Fruit fly (Drosophila melanogaster) whole organism, embryonic: ENCODE data around the gene ct.
"Not testable (repeated sequence)": the region's sequence is repeated elsewhere in the genome, so short reads cannot be mapped to it uniquely, and the experiment has no call there.

Experiments used
- Abd-B ChIP-seq: fragments of 200-800 bp; sonication (Bioruptor generic); optimal IDR thresholded peaks from 2 replicates; lab custom pipeline; 2018; ENCODE audit warnings: missing biosample characterization, mild to moderate bottlenecking, missing genetic modification characterization, moderate library complexity
- Adf1 ChIP-seq: fragments of 200-800 bp; sonication (Bioruptor generic); IDR thresholded peaks from 2 replicates; pipeline ENCODE4 v1.3.6; 2022; ENCODE audit warnings: missing biosample characterization, missing genetic modification characterization
- Aef1 ChIP-seq: fragments of 200-800 bp; sonication (Bioruptor generic); IDR thresholded peaks from 3 replicates; pipeline ENCODE4 v1.3.6; 2022; ENCODE audit warnings: missing biosample characterization, missing genetic modification characterization
- C15 ChIP-seq: fragments of 200-800 bp; sonication (Bioruptor generic); IDR thresholded peaks from 3 replicates; pipeline ENCODE4 v1.3.6; 2022; ENCODE audit warnings: missing biosample characterization, missing genetic modification characterization
- CG10147 ChIP-seq: fragments of 200-800 bp; sonication (Bioruptor generic); optimal IDR thresholded peaks from 2 replicates; lab custom pipeline; 2019; ENCODE audit warnings: missing biosample characterization, mild to moderate bottlenecking, missing genetic modification characterization, moderate library complexity
- CG1024 ChIP-seq: fragments of 200-800 bp; sonication (Bioruptor generic); IDR thresholded peaks from 2 replicates; pipeline ENCODE4 v1.3.6; 2022; ENCODE audit warnings: missing biosample characterization, missing genetic modification characterization
- CG10321 ChIP-seq: fragments of 200-800 bp; sonication (Bioruptor generic); IDR thresholded peaks from 2 replicates; pipeline ENCODE4 v1.3.6; 2022; ENCODE audit warnings: missing biosample characterization, missing genetic modification characterization
- CG10431 ChIP-seq: fragments of 200-800 bp; sonication (Bioruptor generic); optimal IDR thresholded peaks from 3 replicates; lab custom pipeline; 2018; ENCODE audit warnings: missing biosample characterization, mild to moderate bottlenecking, missing genetic modification characterization
- CG10959 ChIP-seq: fragments of 200-800 bp; sonication (Bioruptor generic); IDR thresholded peaks from 2 replicates; pipeline ENCODE4 v1.3.6; 2022; ENCODE audit warnings: missing biosample characterization, missing genetic modification characterization
- CG10979 ChIP-seq: fragments of 200-800 bp; sonication (Bioruptor generic); optimal IDR thresholded peaks from 2 replicates; lab custom pipeline; 2018; ENCODE audit warnings: missing biosample characterization, mild to moderate bottlenecking, missing genetic modification characterization, moderate library complexity
- CG1233 ChIP-seq: fragments of 200-800 bp; sonication (Bioruptor generic); optimal IDR thresholded peaks from 4 replicates; lab custom pipeline; 2018; ENCODE audit warnings: missing biosample characterization, mild to moderate bottlenecking, missing genetic modification characterization
- CG12659 ChIP-seq: fragments of 200-800 bp; sonication (Bioruptor generic); optimal IDR thresholded peaks from 3 replicates; lab custom pipeline; 2017; ENCODE audit warnings: mild to moderate bottlenecking, missing biosample characterization, missing genetic modification reagents, missing genetic modification characterization
- CG12769 ChIP-seq: fragments of 200-800 bp; sonication (Bioruptor generic); optimal IDR thresholded peaks from 2 replicates; lab custom pipeline; 2019; ENCODE audit warnings: missing biosample characterization, mild to moderate bottlenecking, missing genetic modification characterization, moderate library complexity
- CG13894 ChIP-seq: fragments of 200-800 bp; sonication (Bioruptor generic); optimal IDR thresholded peaks from 3 replicates; lab custom pipeline; 2018; ENCODE audit warnings: missing biosample characterization, mild to moderate bottlenecking, missing genetic modification characterization, moderate library complexity
- CG1602 ChIP-seq: fragments of 200-800 bp; sonication (Bioruptor generic); optimal IDR thresholded peaks from 3 replicates; lab custom pipeline; 2016; ENCODE audit warnings: missing biosample characterization, missing genetic modification characterization
- CG2120 ChIP-seq: fragments of 200-800 bp; sonication (Bioruptor generic); optimal IDR thresholded peaks from 3 replicates; lab custom pipeline; 2016; ENCODE audit warnings: missing biosample characterization, missing genetic modification characterization
- CG4730 ChIP-seq: fragments of 200-800 bp; sonication (Bioruptor generic); IDR thresholded peaks from 2 replicates; pipeline ENCODE4 v1.3.6; 2022; ENCODE audit warnings: missing biosample characterization, missing genetic modification characterization
- CG6683 ChIP-seq: fragments of 200-800 bp; sonication (Bioruptor generic); optimal IDR thresholded peaks from 2 replicates; lab custom pipeline; 2017; ENCODE audit warnings: missing biosample characterization, mild to moderate bottlenecking, missing genetic modification characterization, missing genetic modification reagents
- CG6854 ChIP-seq: fragments of 200-800 bp; sonication (Bioruptor generic); optimal IDR thresholded peaks from 3 replicates; lab custom pipeline; 2017; ENCODE audit warnings: missing biosample characterization, mild to moderate bottlenecking, missing genetic modification characterization
- CG9609 ChIP-seq: fragments of 200-800 bp; sonication (Bioruptor generic); optimal IDR thresholded peaks from 3 replicates; lab custom pipeline; 2016; ENCODE audit warnings: missing biosample characterization, missing genetic modification characterization
- CoRest ChIP-seq: fragments of 200-800 bp; sonication (Bioruptor generic); optimal IDR thresholded peaks from 3 replicates; lab custom pipeline; 2018; ENCODE audit warnings: missing biosample characterization, mild to moderate bottlenecking, missing genetic modification characterization, moderate library complexity
- H15 ChIP-seq: fragments of 200-800 bp; sonication (Bioruptor generic); IDR thresholded peaks from 3 replicates; pipeline ENCODE4 v1.3.6; 2022; ENCODE audit warnings: missing biosample characterization, missing genetic modification characterization
- HLH54F ChIP-seq: fragments of 200-800 bp; sonication (Bioruptor generic); optimal IDR thresholded peaks from 3 replicates; lab custom pipeline; 2016; ENCODE audit warnings: missing biosample characterization, missing genetic modification characterization
- Hmr ChIP-seq: fragments of 200-800 bp; sonication (Bioruptor generic); optimal IDR thresholded peaks from 3 replicates; lab custom pipeline; 2017; ENCODE audit warnings: mild to moderate bottlenecking, missing biosample characterization, missing genetic modification reagents, missing genetic modification characterization
- Lim3 ChIP-seq: fragments of 200-800 bp; sonication (Bioruptor generic); IDR thresholded peaks from 2 replicates; pipeline ENCODE4 v1.3.6; 2022; ENCODE audit warnings: missing biosample characterization, missing genetic modification characterization
- MTF-1 ChIP-seq: fragments of 200-800 bp; sonication (Bioruptor generic); optimal IDR thresholded peaks from 2 replicates; lab custom pipeline; 2018; ENCODE audit warnings: missing biosample characterization, mild to moderate bottlenecking, missing genetic modification characterization, borderline replicate concordance
- Mrtf ChIP-seq: fragments of 200-800 bp; sonication (Bioruptor generic); IDR thresholded peaks from 3 replicates; pipeline ENCODE4 v1.3.6; 2022; ENCODE audit warnings: missing biosample characterization, missing genetic modification characterization
- Nf-YA ChIP-seq: fragments of 200-800 bp; sonication (Bioruptor generic); IDR thresholded peaks from 2 replicates; pipeline ENCODE4 v1.3.6; 2022; ENCODE audit warnings: missing biosample characterization, missing genetic modification characterization
- Nf-YC ChIP-seq: fragments of 200-800 bp; optimal IDR thresholded peaks from 3 replicates; lab custom pipeline; 2019; ENCODE audit warnings: missing biosample characterization, mild to moderate bottlenecking, missing genetic modification characterization, moderate library complexity
- Oaz ChIP-seq: fragments of 200-800 bp; sonication (Bioruptor generic); IDR thresholded peaks from 2 replicates; pipeline ENCODE4 v1.3.6; 2022; ENCODE audit warnings: missing biosample characterization, missing genetic modification characterization
- Rx ChIP-seq: fragments of 200-800 bp; sonication (Bioruptor generic); IDR thresholded peaks from 2 replicates; pipeline ENCODE4 v1.3.6; 2022; ENCODE audit warnings: missing biosample characterization, missing genetic modification characterization
- Trl ChIP-seq, 3 experiments: fragments of >200 bp in 2 of 3; fragments of 200-800 bp in 1 of 3; sonication (Bioruptor generic) in 1 of 3; optimal IDR thresholded peaks; 2 replicates in 1 of 3; 3 replicates in 2 of 3; lab custom pipeline; 2016 to 2017; ENCODE audit warnings: missing biosample characterization in 1 of 3, missing genetic modification characterization in 1 of 3
- Xbp1 ChIP-seq: fragments of 200-800 bp; sonication (Bioruptor generic); optimal IDR thresholded peaks from 3 replicates; lab custom pipeline; 2016; ENCODE audit warnings: missing biosample characterization, mild to moderate bottlenecking, missing genetic modification characterization
- dimm ChIP-seq: fragments of 200-800 bp; sonication (Bioruptor generic); IDR thresholded peaks from 2 replicates; pipeline ENCODE4 v1.3.6; 2022; ENCODE audit warnings: missing biosample characterization, missing genetic modification characterization
- esg ChIP-seq: fragments of 200-800 bp; sonication (Bioruptor generic); conservative IDR thresholded peaks from 2 replicates; pipeline ENCODE4 v1.3.6; 2022; ENCODE audit warnings: missing biosample characterization, missing genetic modification characterization
- grn ChIP-seq: fragments of 200-800 bp; sonication (Bioruptor generic); optimal IDR thresholded peaks from 3 replicates; lab custom pipeline; 2017; ENCODE audit warnings: missing biosample characterization, missing genetic modification characterization
- her ChIP-seq: fragments of 200-800 bp; sonication (Bioruptor generic); optimal IDR thresholded peaks from 2 replicates; lab custom pipeline; 2016; ENCODE audit warnings: missing biosample characterization, missing genetic modification characterization
- kay ChIP-seq: fragments of 200-800 bp; sonication (Bioruptor generic); optimal IDR thresholded peaks from 2 replicates; lab custom pipeline; 2016; ENCODE audit warnings: missing biosample characterization, missing genetic modification characterization
- luna ChIP-seq: fragments of 200-800 bp; sonication (Bioruptor generic); optimal IDR thresholded peaks from 2 replicates; lab custom pipeline; 2016; ENCODE audit warnings: missing biosample characterization, missing genetic modification characterization
- nerfin-1 ChIP-seq: fragments of 200-800 bp; sonication (Bioruptor generic); optimal IDR thresholded peaks from 3 replicates; lab custom pipeline; 2019; ENCODE audit warnings: missing biosample characterization, mild to moderate bottlenecking, missing genetic modification characterization, moderate library complexity
- otp ChIP-seq: fragments of 200-800 bp; sonication (Bioruptor generic); IDR thresholded peaks from 3 replicates; pipeline ENCODE4, ENCODE4 v1.3.6; 2022; ENCODE audit warnings: missing biosample characterization, missing genetic modification characterization
- prd ChIP-seq, 3 experiments: fragments of >200 bp in 2 of 3; fragments of 200-800 bp in 1 of 3; sonication (Bioruptor generic) in 1 of 3; optimal IDR thresholded peaks in 2 of 3; IDR thresholded peaks in 1 of 3; 2 replicates in 2 of 3; 3 replicates in 1 of 3; pipeline versions ENCODE4 v1.3.6 to Lab custom; 2017 to 2022; ENCODE audit warnings: missing biosample characterization in 1 of 3, missing genetic modification characterization in 1 of 3
- pum ChIP-seq: fragments of 200-800 bp; sonication (Bioruptor generic); optimal IDR thresholded peaks from 2 replicates; lab custom pipeline; 2016; ENCODE audit warnings: missing biosample characterization, missing genetic modification characterization
- sens ChIP-seq: fragments of 200-800 bp; sonication (Bioruptor generic); peaks from one replicate; lab custom pipeline; 2016; ENCODE audit warnings: missing biosample characterization, missing genetic modification characterization
- sisA ChIP-seq: fragments of 200-800 bp; sonication (Bioruptor generic); IDR thresholded peaks from 2 replicates; pipeline ENCODE4 v1.3.6; 2022; ENCODE audit warnings: missing biosample characterization, missing genetic modification characterization
- slbo ChIP-seq: fragments of 200-800 bp; sonication (Bioruptor generic); IDR thresholded peaks from 2 replicates; pipeline ENCODE4 v1.3.6; 2022; ENCODE audit warnings: missing biosample characterization, missing genetic modification characterization
- trh ChIP-seq: fragments of 200-800 bp; sonication (Bioruptor generic); optimal IDR thresholded peaks from 2 replicates; lab custom pipeline; 2016; ENCODE audit warnings: missing biosample characterization, missing genetic modification characterization
- zfh2 ChIP-seq: fragments of 200-800 bp; sonication (Bioruptor generic); optimal IDR thresholded peaks from 2 replicates; lab custom pipeline; 2016; ENCODE audit warnings: missing biosample characterization, missing genetic modification characterization

ct gene

DNA sequence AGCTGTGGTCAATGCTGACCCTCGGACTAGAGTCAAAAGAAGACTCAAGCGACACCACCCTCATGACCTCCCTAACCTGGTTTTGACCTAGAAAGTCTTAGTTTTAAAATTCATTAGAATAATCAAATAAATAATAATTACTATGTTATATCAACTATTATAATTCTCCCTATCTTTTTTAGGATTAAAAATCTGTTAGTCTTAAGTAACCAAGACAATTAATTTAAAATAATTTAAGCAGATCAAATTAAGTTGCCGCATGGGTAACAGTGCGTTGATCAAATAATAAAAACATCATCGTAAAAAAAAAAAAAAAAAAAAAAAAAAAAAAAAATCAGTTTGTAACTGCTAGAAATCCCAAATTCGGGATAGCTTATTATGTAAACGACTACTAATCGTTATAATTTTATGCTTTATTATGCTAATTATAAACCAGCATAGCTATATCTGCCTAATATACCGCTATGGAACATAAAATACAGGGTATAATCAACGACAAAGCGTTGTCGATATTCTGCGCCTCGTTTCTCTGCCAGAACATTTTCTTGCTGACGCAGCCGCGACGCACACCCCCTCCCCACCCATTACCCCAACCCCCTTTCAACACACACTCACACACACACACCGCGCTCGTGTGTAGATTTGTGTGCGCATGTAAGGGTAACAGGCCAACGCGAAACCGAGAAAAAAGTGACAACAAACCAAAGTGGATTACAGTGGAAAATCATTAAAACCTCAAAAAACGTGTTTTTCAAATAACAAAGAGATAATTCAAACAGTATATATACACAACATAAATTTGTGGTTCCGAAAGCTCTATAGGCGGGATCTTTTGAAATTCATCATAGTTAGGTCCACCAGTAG is 95.0 kb downstream of the ct start (continued):
- peak; percentile 10 for TF ChIP-seq CG9609 (GFP tag; lab: Kevin White, UChicago)
- TF ChIP-seq CG2120 (GFP tag; lab: Kevin White, UChicago) = peak; percentile 77
- TF ChIP-seq CG1233 = peak; percentile 22
- peak; percentile 3 for TF ChIP-seq CG1602 (GFP tag; lab: Kevin White, UChicago)
- peak; percentile 24 for TF ChIP-seq Xbp1
- TF ChIP-seq Hmr (GFP tag; lab: Kevin White, UChicago) = peak; percentile 52
- TF ChIP-seq CG12769 = peak; percentile 89
- TF ChIP-seq nerfin-1 (tag; lab: Kevin White, UChicago) = peak; percentile 66
- peak; percentile 52 for TF ChIP-seq Aef1
- TF ChIP-seq esg (GFP tag; lab: Robert Waterston, UW) = peak; percentile 38; the same call in 1 of the 2 replicates
- TF ChIP-seq CG12659 (GFP tag; lab: Kevin White, UChicago) = peak; percentile 63
- TF ChIP-seq Abd-B (GFP tag; lab: Kevin White, UChicago) = peak; percentile 93
- TF ChIP-seq grn (GFP tag; lab: Kevin White, UChicago) = peak; percentile 64
- TF ChIP-seq CG13894 = peak; percentile 86
- TF ChIP-seq kay (GFP tag; lab: Kevin White, UChicago) = peak; percentile 86
- TF ChIP-seq CG6854 (GFP tag; lab: Kevin White, UChicago) = peak; percentile 31
- TF ChIP-seq CG4730 (GFP tag; lab: Robert Waterston, UW) = peak; percentile 37; the same call in 1 of the 2 replicates
- TF ChIP-seq Adf1 (GFP tag; lab: Robert Waterston, UW) = peak; percentile 87
- peak in 1 of 2 experiments; percentile 7 for TF ChIP-seq Trl (optimal IDR thresholded peaks at IDR 0.05; lab: Kevin White, UChicago)
- peak; percentile 91 for TF ChIP-seq Trl (GFP tag; optimal IDR thresholded peaks at IDR 0.05; lab: Kevin White, UChicago)
- peak; percentile 56; the same call in 1 of the 2 replicates for TF ChIP-seq CG10321 (GFP tag; lab: Robert Waterston, UW)
- TF ChIP-seq zfh2 (GFP tag; lab: Kevin White, UChicago) = peak; percentile 53
- peak; percentile 38; the same call in 1 of the 2 replicates for TF ChIP-seq dimm (GFP tag; lab: Robert Waterston, UW)
- peak; percentile 53 for TF ChIP-seq CoRest (tag; lab: Kevin White, UChicago)
- peak; percentile 58; the same call in 1 of the 2 replicates for TF ChIP-seq Oaz (GFP tag; lab: Robert Waterston, UW)
- TF ChIP-seq CG10979 (tag; lab: Kevin White, UChicago) = peak; percentile 19
- TF ChIP-seq CG10431 = peak; percentile 37
- TF ChIP-seq CG6683 (GFP tag; lab: Kevin White, UChicago) = peak; percentile 6
- TF ChIP-seq her (GFP tag; lab: Kevin White, UChicago) = peak; percentile 66
- TF ChIP-seq H15 (GFP tag; lab: Robert Waterston, UW) = peak; percentile 32; the same call in 2 of the 3 replicates
- TF ChIP-seq luna (GFP tag; lab: Kevin White, UChicago) = peak; percentile 87
- TF ChIP-seq CG1024 (GFP tag; lab: Robert Waterston, UW) = peak; percentile 20; the same call in 1 of the 2 replicates
- TF ChIP-seq trh (GFP tag; lab: Kevin White, UChicago) = peak; percentile 84
- TF ChIP-seq pum = peak; percentile 95
- peak; percentile 73 for TF ChIP-seq Mrtf (GFP tag; lab: Robert Waterston, UW)
- peak; percentile 56 for TF ChIP-seq Rx (GFP tag; lab: Robert Waterston, UW)
- peak; percentile 33 for TF ChIP-seq CG10959
- TF ChIP-seq otp (GFP tag; lab: Robert Waterston, UW) = peak; percentile 63; the same call in 2 of the 3 replicates
- peak; percentile 99 for TF ChIP-seq sens (GFP tag; lab: Kevin White, UChicago)
- peak; percentile 25; the same call in 1 of the 2 replicates for TF ChIP-seq Lim3 (GFP tag; lab: Robert Waterston, UW)
- TF ChIP-seq MTF-1 (GFP tag; lab: Kevin White, UChicago) = peak; percentile 10
- TF ChIP-seq prd (optimal IDR thresholded peaks at IDR 0.05; lab: Kevin White, UChicago) = not testable (repeated sequence)
- TF ChIP-seq prd (GFP tag; IDR thresholded peaks at IDR 0.05; lab: Robert Waterston, UW) = peak; percentile 70
- peak; percentile 78 for TF ChIP-seq sisA (GFP tag; lab: Robert Waterston, UW)
- TF ChIP-seq CG10147 (GFP tag; lab: Kevin White, UChicago) = peak; percentile 64
- TF ChIP-seq HLH54F (GFP tag; lab: Kevin White, UChicago) = peak; percentile 47
- TF ChIP-seq slbo (GFP tag; lab: Robert Waterston, UW) = peak; percentile 84
- TF ChIP-seq Nf-YC (tag; lab: Kevin White, UChicago) = peak; percentile 51
- TF ChIP-seq Nf-YA (GFP tag; lab: Robert Waterston, UW) = peak; percentile 67
- TF ChIP-seq C15 = 0 out of 3 replicates have a peak, but pooled peaks have one; percentile 19
